Worm (Caenorhabditis elegans): Measurements from ENCODE around the gene jmjd-2.

- TF ChIP-seq dve-1 (tag; optimal IDR thresholded peaks at IDR 0.05) (no peak), ama-1 (optimal IDR thresholded peaks at IDR 0.05) (no peak), sdc-2 (tag; optimal IDR thresholded peaks at IDR 0.05) (no peak), eyg-1 (tag; optimal IDR thresholded peaks at IDR 0.05) (no peak), ceh-30 (tag; optimal IDR thresholded peaks at IDR 0.05) (no peak)
These were observed 47.4 kb upstream of the jmjd-2 start for ce11 chrII:14290846-14291245.

All from whole organism, late embryonic.